Worm (Caenorhabditis elegans) whole organism, L4/young adult: Measurements from ENCODE around the gene acp-3.

Experiments used
- W03F9.2 ChIP-seq: fragments of 150-350 bp; optimal IDR thresholded peaks from 2 replicates; lab custom pipeline; 2014; ENCODE audit warnings: missing biosample characterization, missing genetic modification characterization
- dao-5 ChIP-seq: sonication (generic microtip); optimal IDR thresholded peaks from 2 replicates; lab custom pipeline; 2016; ENCODE audit warnings: missing genotype, missing genetic modification characterization, moderate library complexity, missing compliant biosample characterization
- him-1 ChIP-seq: sonication (generic microtip); optimal IDR thresholded peaks from 2 replicates; lab custom pipeline; 2016; ENCODE audit warnings: missing genotype, missing genetic modification reagents, missing genetic modification characterization, missing compliant biosample characterization

The acp-3 gene

DNA sequence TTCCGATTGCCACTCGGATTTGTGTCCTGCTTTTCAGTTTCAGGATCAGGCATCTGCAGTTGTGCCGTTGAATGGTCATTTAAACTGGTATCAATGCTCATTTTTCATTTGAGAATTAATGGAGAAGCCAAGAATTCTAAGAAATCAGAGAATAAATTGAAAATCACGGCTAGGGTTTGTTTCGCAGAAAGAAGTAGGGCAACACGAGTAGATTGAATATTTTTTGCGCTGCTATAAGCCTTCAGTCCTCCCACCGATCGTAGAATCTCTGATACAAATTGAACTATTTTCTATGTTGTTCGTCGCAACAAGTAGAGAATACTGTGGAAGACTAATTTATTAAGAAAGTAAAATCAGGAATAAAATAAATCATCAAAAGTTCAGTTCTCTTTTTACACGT is at the start of gene acp-3:
TSS of gene acp-3 (minus strand) at position 101 of the 400 bp plus-strand sequence.
- TF ChIP-seq him-1 (tag; lab: Kevin White, UChicago): no peak
- TF ChIP-seq W03F9.2 (tag; lab: Kevin White, UChicago): no peak
- TF ChIP-seq dao-5 (tag; lab: Kevin White, UChicago): no peak

DNA sequence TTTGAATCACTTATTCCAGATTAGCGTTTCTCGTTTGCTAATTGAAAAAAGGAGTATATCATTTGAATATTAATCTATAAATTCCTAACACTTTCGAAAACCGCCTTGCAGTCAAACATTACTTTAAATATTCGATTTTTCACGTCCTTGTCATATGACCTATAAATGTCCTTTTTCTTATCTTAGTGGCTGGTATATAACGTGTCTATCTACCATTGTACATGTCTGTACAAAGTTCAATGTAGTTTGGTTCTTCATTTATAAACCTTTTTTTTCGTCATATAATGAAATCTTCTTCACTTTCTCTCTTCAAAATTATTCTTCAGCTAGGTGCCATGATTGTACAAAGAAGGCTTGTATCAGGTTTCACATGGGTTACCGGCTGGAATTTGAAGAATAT is 48.7 kb upstream of the acp-3 start, which contains the start of gene gbh-2:
TSS of gene gbh-2 (plus strand) at position 277 of the 400 bp plus-strand sequence.
- TF ChIP-seq W03F9.2 (tag; lab: Kevin White, UChicago) (no peak), dao-5 (tag; lab: Kevin White, UChicago) (no peak), him-1 (tag; lab: Kevin White, UChicago) (no peak)

DNA sequence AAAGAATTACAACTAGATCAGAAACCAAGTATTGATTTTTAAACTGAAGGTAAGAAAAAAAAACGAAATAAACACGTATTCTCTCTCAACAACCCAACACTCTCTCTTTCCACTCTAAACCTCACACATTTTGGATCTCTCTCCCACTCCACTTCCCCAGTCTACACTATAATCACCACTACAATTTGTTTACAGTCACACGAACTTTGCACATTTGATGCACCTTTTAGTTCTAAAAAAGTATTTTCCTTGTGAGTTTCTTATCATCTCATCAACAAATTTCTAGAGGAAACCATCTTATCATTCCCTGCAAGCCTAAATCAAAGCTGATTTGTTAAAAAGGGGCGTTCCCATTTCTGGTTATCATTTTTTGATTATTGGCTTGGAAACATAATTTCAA is 47.6 kb upstream of the acp-3 start:
- TF ChIP-seq dao-5 (tag; lab: Kevin White, UChicago) (no peak), W03F9.2 (tag; lab: Kevin White, UChicago) (no peak), him-1 (tag; lab: Kevin White, UChicago) (no peak)

DNA sequence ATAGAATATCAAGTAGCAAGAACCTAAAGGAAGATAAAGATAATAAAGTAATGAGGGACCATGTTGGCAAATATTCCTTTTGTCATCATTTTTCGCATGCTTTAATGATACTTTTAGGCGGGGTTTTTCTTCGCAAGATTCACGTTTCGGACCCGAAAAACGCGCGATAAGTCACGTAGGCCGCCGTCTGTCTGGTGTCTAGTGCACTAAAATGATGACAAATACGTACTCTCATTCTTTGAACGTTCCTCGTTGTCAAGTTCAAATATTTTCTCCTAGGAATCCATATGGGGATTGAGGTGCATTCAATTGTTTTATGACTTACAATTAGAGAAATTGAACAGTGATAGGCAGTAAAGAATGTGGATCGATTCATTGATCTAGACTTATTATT is 46.9 kb upstream of the acp-3 start, which contains the start of gene taap-1:
TSS of gene taap-1 (minus strand) at position 79 of the 394 bp plus-strand sequence.
- no peak for TF ChIP-seq W03F9.2 (tag; lab: Kevin White, UChicago)
- no peak for TF ChIP-seq him-1 (tag; lab: Kevin White, UChicago)
- TF ChIP-seq dao-5 (tag; lab: Kevin White, UChicago): no peak

DNA sequence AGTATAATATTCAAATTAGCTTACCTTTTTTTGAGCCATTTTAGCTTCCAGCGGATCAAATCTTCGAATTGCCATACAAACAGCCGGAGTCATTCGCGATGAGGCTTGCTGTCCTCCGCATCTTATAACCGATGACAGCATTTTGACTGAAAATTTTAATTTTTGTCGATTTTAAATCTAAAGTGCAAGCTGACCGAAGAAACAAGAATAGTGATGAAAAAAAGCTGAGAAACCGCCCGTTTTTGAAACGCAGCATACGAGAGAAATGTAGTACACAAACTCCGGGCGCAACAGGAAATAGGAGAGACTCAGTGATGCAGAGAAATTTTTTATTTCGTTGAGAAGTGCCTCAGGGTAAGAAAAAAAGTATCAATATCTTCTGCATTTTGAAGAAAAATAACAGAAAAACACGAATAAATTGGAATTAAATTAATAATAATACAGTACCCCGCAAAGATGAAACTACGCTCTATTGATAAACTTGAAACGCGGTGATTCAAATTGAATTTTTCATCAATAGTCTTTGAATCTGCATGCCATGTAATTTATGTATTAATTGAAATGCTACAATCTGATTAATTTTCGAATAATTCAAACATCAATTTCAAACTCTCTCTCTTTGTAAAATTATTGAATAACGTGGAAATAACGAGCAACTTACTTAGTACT is 46.3 kb upstream of the acp-3 start:
- TF ChIP-seq dao-5 (tag; lab: Kevin White, UChicago): no peak
- no peak for TF ChIP-seq him-1 (tag; lab: Kevin White, UChicago)
- TF ChIP-seq W03F9.2 (tag; lab: Kevin White, UChicago): no peak

DNA sequence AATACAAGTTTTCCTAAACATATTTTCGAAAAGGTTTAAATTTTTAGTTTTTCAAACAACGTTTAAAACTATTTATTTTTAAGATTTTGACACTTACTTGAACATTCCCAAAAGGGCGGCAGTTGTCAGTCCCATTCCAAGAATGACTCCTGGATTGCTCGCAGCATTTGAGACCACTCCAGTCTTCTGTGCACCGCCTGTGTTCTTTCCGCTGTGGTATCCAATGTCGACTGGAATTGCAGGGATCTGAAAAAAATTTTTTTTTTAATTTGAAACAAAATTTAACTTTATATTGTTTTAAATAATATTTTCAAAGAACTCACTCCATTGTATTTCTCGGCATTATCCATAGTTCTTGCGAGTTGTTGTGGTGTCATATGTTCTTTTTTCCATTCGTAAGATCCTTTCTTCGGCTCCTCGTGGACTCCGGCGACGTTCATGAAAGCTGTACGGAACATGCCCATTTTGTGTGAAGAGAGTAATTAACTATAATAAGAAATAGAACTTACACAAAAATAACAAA is 44.9 kb upstream of the acp-3 start, which contains the start of gene M05D6.5:
TSS of gene M05D6.5 (minus strand) at position 473 of the 523 bp plus-strand sequence.
- TF ChIP-seq dao-5 (tag; lab: Kevin White, UChicago) (no peak), W03F9.2 (tag; lab: Kevin White, UChicago) (no peak), him-1 (tag; lab: Kevin White, UChicago) (no peak)

DNA sequence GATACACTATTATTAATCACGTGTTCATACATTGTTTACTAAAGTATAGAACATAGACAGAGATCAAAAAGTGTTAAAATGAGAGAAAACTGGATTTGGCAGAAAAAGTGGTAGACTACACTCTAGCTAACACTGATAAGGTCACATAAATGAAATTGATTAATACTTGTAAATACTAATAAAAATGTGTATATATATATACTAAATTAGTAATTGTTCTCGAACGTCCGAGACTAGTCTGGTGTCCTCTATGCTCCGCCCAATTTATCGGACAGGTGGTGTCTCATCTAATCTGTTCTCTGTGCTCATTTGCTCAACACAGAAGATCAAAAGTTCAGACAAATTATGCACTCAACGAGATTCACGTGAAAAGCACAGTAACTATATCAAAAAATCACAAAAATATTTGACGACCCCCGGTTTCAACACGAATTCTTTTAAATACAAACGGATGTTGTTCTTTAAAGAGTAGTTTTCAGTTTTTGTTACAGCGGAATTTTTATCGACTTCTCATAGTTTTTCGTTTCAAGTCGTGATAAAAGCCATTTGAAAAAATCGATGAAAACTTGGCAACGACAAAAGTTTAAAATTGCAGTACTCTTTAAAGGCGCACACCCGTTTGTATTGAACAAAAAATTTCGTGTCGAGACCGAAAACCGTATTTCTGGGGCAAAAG is 44.2 kb upstream of the acp-3 start:
- TF ChIP-seq dao-5 (tag; lab: Kevin White, UChicago) (no peak), W03F9.2 (tag; lab: Kevin White, UChicago) (peak; percentile 13)

DNA sequence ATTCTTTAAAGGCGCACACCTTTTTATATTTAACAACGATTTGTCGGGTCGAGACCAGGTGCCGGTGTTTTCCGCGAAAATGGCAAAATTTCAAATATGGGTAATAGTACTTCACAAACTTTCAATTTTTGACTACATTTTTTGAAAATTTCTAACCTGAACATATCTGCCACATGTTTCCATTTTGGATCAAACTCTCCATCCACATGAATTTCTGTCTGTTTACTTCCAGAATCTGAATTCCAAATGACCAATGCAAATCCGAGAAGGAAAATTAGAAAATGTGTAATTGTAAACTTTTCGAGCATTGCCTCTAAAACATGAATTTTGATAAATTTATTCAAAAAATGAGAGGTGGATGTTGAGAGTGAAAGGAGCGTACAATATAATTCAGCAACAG is 43.2 kb upstream of the acp-3 start, which contains the start of gene lact-4:
TSS of gene lact-4 (minus strand) at position 313 of the 400 bp plus-strand sequence.
- TF ChIP-seq W03F9.2 (tag; lab: Kevin White, UChicago): no peak
- TF ChIP-seq dao-5 (tag; lab: Kevin White, UChicago): no peak
- no peak for TF ChIP-seq him-1 (tag; lab: Kevin White, UChicago)

DNA sequence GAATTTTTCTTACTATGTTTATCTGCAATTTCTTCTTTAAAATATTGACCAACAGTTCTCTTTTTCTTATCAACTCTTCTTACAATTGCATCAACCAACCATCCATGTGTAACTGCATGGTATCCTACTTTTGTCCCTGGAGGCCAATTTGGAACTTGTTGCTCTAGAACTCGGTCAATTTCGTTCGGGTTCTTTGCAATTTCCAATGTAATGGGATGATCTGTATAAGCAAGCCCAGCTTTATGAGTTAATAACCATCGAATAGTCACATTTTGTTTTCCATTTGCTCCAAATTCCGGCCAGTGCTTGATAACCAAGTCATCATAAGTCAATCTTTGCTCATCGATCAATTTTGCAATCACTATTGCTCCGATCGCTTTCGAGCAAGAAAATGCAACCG is 42.4 kb upstream of the acp-3 start:
- TF ChIP-seq W03F9.2 (tag; lab: Kevin White, UChicago) (no peak), dao-5 (tag; lab: Kevin White, UChicago) (no peak), him-1 (tag; lab: Kevin White, UChicago) (no peak)

DNA sequence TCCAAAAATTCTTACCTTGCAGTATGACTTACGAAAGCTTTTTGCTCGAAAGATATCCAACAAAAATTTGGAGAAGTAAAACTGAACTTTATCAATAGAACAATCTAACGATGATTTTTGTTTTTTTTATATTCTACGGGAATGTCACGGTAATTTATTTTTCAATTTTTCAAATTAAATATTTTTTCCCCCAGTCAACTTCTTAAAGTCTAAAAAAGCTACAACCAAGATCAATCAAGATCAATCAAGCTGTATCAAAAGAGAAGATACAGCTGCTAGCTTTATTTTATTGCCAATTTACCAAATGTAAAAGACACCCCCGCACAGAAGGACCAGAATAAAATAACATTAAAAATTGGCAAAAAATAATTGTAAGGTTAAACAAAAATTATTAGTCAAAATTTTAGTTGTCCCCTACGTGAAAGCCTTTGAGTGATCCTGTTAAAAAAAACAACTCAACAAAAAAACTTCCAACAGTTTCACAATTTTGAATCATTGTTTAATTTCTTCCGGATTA is 38.4 kb upstream of the acp-3 start, which contains the start of the genes M05D6.1 and M05D6.3:
TSS of gene M05D6.1 (minus strand) at position 101 of the 517 bp plus-strand sequence.
TSS of gene M05D6.3 (plus strand) at position 467 of the 517 bp plus-strand sequence.
- TF ChIP-seq dao-5 (tag; lab: Kevin White, UChicago): no peak
- no peak for TF ChIP-seq W03F9.2 (tag; lab: Kevin White, UChicago)
- no peak for TF ChIP-seq him-1 (tag; lab: Kevin White, UChicago)

DNA sequence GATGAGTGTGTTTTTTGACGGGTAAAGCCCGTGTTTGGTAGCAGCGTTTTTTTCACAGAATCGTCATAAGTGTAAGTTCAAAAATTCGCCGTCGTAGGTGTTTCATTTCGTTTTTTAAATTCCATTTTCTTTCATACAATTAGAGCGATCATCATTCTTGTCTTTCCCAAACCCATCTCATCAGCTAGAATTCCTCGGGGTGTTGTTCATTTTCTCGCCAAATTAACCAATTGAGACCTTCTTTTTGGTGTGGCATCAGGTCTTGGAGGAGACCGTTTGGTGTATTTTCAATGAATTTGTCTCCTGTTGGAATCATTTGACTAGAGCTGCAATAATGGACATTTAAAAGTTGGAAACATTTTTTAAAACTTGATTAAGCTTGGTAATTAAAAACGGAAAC is 36.0 kb upstream of the acp-3 start:
- TF ChIP-seq him-1 (tag; lab: Kevin White, UChicago) (no peak), dao-5 (tag; lab: Kevin White, UChicago) (no peak), W03F9.2 (tag; lab: Kevin White, UChicago) (no peak)

DNA sequence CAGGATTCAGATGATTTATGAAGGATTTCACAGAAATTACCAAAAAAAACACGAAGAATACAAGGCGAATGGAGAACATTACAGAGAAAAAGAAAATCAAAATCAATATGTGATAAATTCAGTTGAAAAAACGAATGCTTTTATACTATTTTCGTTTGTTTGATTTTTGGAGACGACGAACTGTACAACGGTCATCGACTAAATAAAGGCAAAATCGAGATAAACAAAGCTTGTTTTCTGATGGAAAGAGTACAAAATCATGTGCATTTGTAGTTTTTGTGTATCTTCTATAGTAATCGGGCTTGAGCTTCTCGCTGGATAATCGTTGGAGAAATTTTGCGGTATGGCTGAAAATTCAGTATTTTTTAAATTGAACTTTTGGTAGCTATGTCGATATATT is 34.2 kb upstream of the acp-3 start, which contains the start of gene M05D6.8:
TSS of gene M05D6.8 (minus strand) at position 101 of the 400 bp plus-strand sequence.
- TF ChIP-seq dao-5 (tag; lab: Kevin White, UChicago): no peak
- TF ChIP-seq him-1 (tag; lab: Kevin White, UChicago): no peak
- no peak for TF ChIP-seq W03F9.2 (tag; lab: Kevin White, UChicago)

DNA sequence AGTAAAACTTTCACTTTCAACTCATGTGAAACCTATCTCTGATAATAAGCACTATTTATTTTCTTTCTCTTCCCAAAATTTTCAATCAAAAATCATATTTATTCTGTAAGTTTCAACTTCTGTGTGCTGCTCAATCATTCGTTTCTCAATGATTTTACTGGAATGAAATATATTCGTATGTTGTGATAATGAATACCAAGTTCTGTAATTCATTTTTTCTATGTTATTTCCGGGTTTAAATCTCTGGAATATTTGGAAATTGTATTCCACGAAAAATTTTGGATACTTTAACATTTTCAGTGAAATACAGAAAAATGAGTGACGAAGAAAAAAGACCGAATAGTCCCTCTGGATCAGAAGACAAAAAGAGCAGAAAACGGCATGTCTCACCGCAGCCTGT is 30.9 kb upstream of the acp-3 start, which contains the start of gene M05D6.2:
TSS of gene M05D6.2 (plus strand) at position 301 of the 400 bp plus-strand sequence.
- TF ChIP-seq him-1 (tag; lab: Kevin White, UChicago): no peak
- no peak for TF ChIP-seq W03F9.2 (tag; lab: Kevin White, UChicago)
- TF ChIP-seq dao-5 (tag; lab: Kevin White, UChicago): no peak
